Worm (Caenorhabditis elegans) whole organism, mixed stage, embryonic: Measurements from ENCODE around the gene arc-1.

Source experiments
- lin-13 ChIP-seq: fragments of 150-350 bp; optimal IDR thresholded peaks from 2 replicates; lab custom pipeline; 2014; ENCODE audit warnings: missing biosample characterization, missing genetic modification characterization
- nhr-12 ChIP-seq: fragments of 150-350 bp; optimal IDR thresholded peaks from 2 replicates; lab custom pipeline; 2014; ENCODE audit warnings: missing biosample characterization, missing genetic modification characterization

- TF ChIP-seq nhr-12: no peak
- TF ChIP-seq lin-13 (tag; lab: Kevin White, UChicago): no peak
These were observed 29.7 kb upstream of the arc-1 start for ce11 chrII:9644940-9645634.
